Fruit fly (Drosophila melanogaster): ENCODE results near the gene CG45071.
A peak's percentile ranks its signal among the peaks of the same experiment; 100 is the strongest.

Gene CG45071

DNA sequence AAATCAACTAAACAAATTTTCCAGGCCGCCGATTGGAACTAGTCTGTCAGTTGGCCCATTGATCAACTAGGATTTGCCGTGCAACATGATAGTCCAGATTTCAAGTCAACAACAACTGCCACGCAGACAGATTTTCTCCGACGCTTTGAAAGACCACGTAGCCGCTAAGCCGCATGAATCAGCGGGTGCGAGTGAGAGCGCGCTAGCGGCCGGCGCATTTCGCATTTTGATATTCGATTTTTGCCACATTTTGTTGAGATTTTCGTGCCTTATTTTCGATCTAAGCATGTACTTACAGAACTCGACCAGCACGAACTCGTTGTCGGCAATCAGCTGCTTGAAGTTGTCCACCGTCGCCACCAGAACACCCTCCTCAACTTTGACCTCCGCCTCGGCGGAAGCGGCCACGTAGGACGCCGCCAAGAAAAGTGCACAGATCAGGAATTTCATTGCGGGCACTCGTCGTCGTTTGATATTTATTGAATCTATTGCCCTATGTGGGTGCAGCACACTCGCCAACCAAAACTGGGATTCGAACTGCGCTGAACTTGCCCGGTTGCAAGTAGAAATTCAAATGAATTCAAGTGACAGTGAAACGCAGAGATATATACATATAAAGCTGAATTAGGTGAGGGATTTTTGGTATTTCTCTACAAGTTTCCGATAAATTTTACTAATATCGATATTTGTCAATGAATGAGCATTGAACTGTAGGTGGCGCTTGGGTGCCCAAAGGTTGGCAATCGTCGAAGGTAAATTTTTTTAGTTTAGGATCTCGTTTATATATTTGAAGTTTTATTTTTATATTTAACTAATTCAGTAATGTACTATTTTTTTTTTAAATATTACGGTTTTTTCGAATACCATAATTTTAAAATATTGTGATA is 36.6 kb downstream of the CG45071 start, which contains the start of gene Pdi (continued):
- no peak for TF ChIP-seq CG32772 (GFP tag; IDR thresholded peaks at IDR 0.05)
- TF ChIP-seq dmrt99B (tag; optimal IDR thresholded peaks at IDR 0.05), result peak; percentile 20
- peak; percentile 60 for TF ChIP-seq CG13894 (tag; optimal IDR thresholded peaks at IDR 0.05)
- no peak for TF ChIP-seq al (GFP tag; IDR thresholded peaks at IDR 0.05)
- TF ChIP-seq rib (GFP tag; IDR thresholded peaks at IDR 0.05), result 0 out of 2 replicates have a peak, but pooled peaks have one; percentile 46
- peak; percentile 13 for TF ChIP-seq CG31365 (tag; optimal IDR thresholded peaks at IDR 0.05)
- no peak for TF ChIP-seq CG10147 (GFP tag; optimal IDR thresholded peaks at IDR 0.05)
- TF ChIP-seq CG6689 (GFP tag; IDR thresholded peaks at IDR 0.05), result no peak
- TF ChIP-seq pnt (GFP tag; optimal IDR thresholded peaks at IDR 0.05), result no peak
- no peak for TF ChIP-seq CG10565 (GFP tag; optimal IDR thresholded peaks at IDR 0.05)
- no peak for TF ChIP-seq CG7271 (tag; optimal IDR thresholded peaks at IDR 0.05)
- peak; percentile 1 for TF ChIP-seq MTF-1 (GFP tag; optimal IDR thresholded peaks at IDR 0.05; ENCODE audit: borderline replicate concordance)
- TF ChIP-seq Dref (GFP tag; IDR thresholded peaks at IDR 0.05), result peak; percentile 96
- TF ChIP-seq pita (GFP tag; optimal IDR thresholded peaks at IDR 0.05), result no peak
- peak; percentile 12 for TF ChIP-seq CG8388 (GFP tag; optimal IDR thresholded peaks at IDR 0.05)
- TF ChIP-seq CG16813 (GFP tag; IDR thresholded peaks at IDR 0.05; ENCODE audit: partially characterized antibody), result peak; percentile 75
- TF ChIP-seq Ravus (GFP tag; IDR thresholded peaks at IDR 0.05), result no peak
- no peak for TF ChIP-seq CG8281 (tag; optimal IDR thresholded peaks at IDR 0.05)
- TF ChIP-seq ems (GFP tag; optimal IDR thresholded peaks at IDR 0.05), result peak; percentile 35
- TF ChIP-seq ase (GFP tag; IDR thresholded peaks at IDR 0.05), result no peak
- TF ChIP-seq gem (tag; optimal IDR thresholded peaks at IDR 0.05), result peak; percentile 32
- TF ChIP-seq CG14667 (GFP tag; IDR thresholded peaks at IDR 0.05), result no peak
- peak; percentile 25 for TF ChIP-seq CG4707 (GFP tag; optimal IDR thresholded peaks at IDR 0.05)
- peak; percentile 78; the same call in 1 of the 3 replicates for TF ChIP-seq CG34422 (GFP tag; IDR thresholded peaks at IDR 0.05)
- TF ChIP-seq CG1647 (GFP tag; optimal IDR thresholded peaks at IDR 0.05), result peak; percentile 14
- TF ChIP-seq CG10267 (tag; optimal IDR thresholded peaks at IDR 0.05), result peak; percentile 64
- no peak for TF ChIP-seq Oli (tag; optimal IDR thresholded peaks at IDR 0.05)
- TF ChIP-seq kni (GFP tag; optimal IDR thresholded peaks at IDR 0.05), result no peak
- peak; percentile 34 for TF ChIP-seq CG15601 (tag; optimal IDR thresholded peaks at IDR 0.05)
- peak; percentile 41 for TF ChIP-seq CrebB (tag; optimal IDR thresholded peaks at IDR 0.05)
- no peak for TF ChIP-seq Neu2 (GFP tag; optimal IDR thresholded peaks at IDR 0.05; ENCODE audit: borderline replicate concordance)
- no peak for TF ChIP-seq sna (GFP tag; IDR thresholded peaks at IDR 0.05; ENCODE audit: partially characterized antibody)
- peak; percentile 65 for TF ChIP-seq Ets97D (GFP tag; optimal IDR thresholded peaks at IDR 0.05)
- TF ChIP-seq bigmax (GFP tag; optimal IDR thresholded peaks at IDR 0.05), result no peak
- no peak for TF ChIP-seq Sox102F (GFP tag; optimal IDR thresholded peaks at IDR 0.05)
- no peak for TF ChIP-seq p53 (GFP tag; optimal IDR thresholded peaks at IDR 0.05)
- no peak for TF ChIP-seq Mes4 (GFP tag; optimal IDR thresholded peaks at IDR 0.05)
- TF ChIP-seq CG2116 (GFP tag; optimal IDR thresholded peaks at IDR 0.05), result peak; percentile 62
- no peak for TF ChIP-seq C15 (GFP tag; IDR thresholded peaks at IDR 0.05)
- no peak for TF ChIP-seq Abd-B (GFP tag; optimal IDR thresholded peaks at IDR 0.05)
- no peak for TF ChIP-seq CG11247 (GFP tag; IDR thresholded peaks at IDR 0.05)
- peak; percentile 70 for TF ChIP-seq CG42726 (GFP tag; IDR thresholded peaks at IDR 0.05; ENCODE audit: partially characterized antibody)
- TF ChIP-seq CHES-1-like (GFP tag; optimal IDR thresholded peaks at IDR 0.05), result no peak
- TF ChIP-seq CG11696 (GFP tag; IDR thresholded peaks at IDR 0.05), result no peak
- peak; percentile 18 for TF ChIP-seq CG13424 (tag; optimal IDR thresholded peaks at IDR 0.05)
- TF ChIP-seq CG33213 (GFP tag; optimal IDR thresholded peaks at IDR 0.05), result peak; percentile 69
- TF ChIP-seq pho (GFP tag; optimal IDR thresholded peaks at IDR 0.05), result peak; percentile 18
- no peak for TF ChIP-seq NFAT (GFP tag; IDR thresholded peaks at IDR 0.05)

All from whole organism, embryonic.